Fruit fly (Drosophila melanogaster): Measurements from ENCODE around the gene Andorra.

Gene Andorra

dm6 chrX:18153001-18153400, 26.3 kb downstream of the Andorra start:
- TF ChIP-seq pan (optimal IDR thresholded peaks at IDR 0.05): no peak
- no peak for TF ChIP-seq EcR (GFP tag; optimal IDR thresholded peaks at IDR 0.05)
- TF ChIP-seq usp (GFP tag; optimal IDR thresholded peaks at IDR 0.05): no peak
- TF ChIP-seq psq (optimal IDR thresholded peaks at IDR 0.05): no peak
- TF ChIP-seq Dll (optimal IDR thresholded peaks at IDR 0.05): no peak
- no peak for TF ChIP-seq CG8478 (optimal IDR thresholded peaks at IDR 0.05)

- TF ChIP-seq pan (optimal IDR thresholded peaks at IDR 0.05) (no peak), CG8478 (optimal IDR thresholded peaks at IDR 0.05) (no peak), usp (GFP tag; optimal IDR thresholded peaks at IDR 0.05) (no peak), Dll (optimal IDR thresholded peaks at IDR 0.05) (no peak), EcR (GFP tag; optimal IDR thresholded peaks at IDR 0.05) (no peak), psq (optimal IDR thresholded peaks at IDR 0.05) (no peak)
Observed at dm6 chrX:18151323-18151722, 27.9 kb downstream of the Andorra start.

DNA sequence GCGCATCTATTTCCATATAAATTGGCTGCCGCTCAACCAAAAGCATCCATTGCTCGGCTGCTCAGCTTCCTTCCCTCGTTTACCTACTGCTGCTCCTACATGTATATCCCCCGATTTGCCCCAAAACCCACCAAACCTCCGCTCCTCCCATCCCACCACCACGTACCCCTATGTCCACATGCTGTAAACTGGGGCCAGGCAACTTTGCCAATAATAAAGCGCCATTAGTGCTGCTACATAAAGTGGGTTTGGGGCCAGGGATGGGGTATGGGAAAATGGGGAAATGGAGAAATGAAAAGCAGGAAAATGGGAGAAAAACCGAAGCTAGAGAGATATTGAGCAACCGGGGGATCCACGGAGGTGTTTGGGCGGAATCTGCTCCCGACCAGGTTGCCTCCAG, 30.0 kb downstream of the Andorra start:
- no peak for TF ChIP-seq CG8478 (optimal IDR thresholded peaks at IDR 0.05)
- TF ChIP-seq EcR (GFP tag; optimal IDR thresholded peaks at IDR 0.05): no peak
- TF ChIP-seq psq (optimal IDR thresholded peaks at IDR 0.05): no peak
- TF ChIP-seq usp (GFP tag; optimal IDR thresholded peaks at IDR 0.05): no peak

- TF ChIP-seq usp (GFP tag; optimal IDR thresholded peaks at IDR 0.05) (no peak), pan (optimal IDR thresholded peaks at IDR 0.05) (no peak), CG8478 (optimal IDR thresholded peaks at IDR 0.05) (no peak), EcR (GFP tag; optimal IDR thresholded peaks at IDR 0.05) (no peak), psq (optimal IDR thresholded peaks at IDR 0.05) (no peak), Dll (optimal IDR thresholded peaks at IDR 0.05) (no peak)
Observed at dm6 chrX:18140932-18141587, 38.2 kb downstream of the Andorra start.

DNA sequence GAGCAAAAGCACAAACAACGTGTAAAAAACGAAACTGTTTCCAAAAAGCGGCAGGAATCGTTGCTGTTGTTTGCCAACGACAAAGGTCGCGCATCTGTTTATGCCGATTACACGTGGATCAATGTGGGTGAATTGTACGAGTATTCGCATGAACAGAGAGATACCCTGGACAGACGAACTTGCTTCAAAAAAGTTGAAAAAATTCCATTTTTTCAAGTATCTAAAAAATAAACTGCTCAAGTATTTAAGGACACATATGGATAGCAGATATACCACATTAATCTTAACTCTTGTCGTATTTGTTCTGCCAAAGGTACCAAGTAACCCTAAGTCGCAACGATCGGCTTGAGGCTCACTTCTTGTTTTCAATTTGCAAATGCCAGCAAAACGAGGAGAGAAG, 39.3 kb downstream of the Andorra start:
- TF ChIP-seq usp (GFP tag; optimal IDR thresholded peaks at IDR 0.05): no peak
- TF ChIP-seq pan (optimal IDR thresholded peaks at IDR 0.05): peak; percentile 58
- TF ChIP-seq EcR (GFP tag; optimal IDR thresholded peaks at IDR 0.05): no peak
- no peak for TF ChIP-seq psq (optimal IDR thresholded peaks at IDR 0.05)
- no peak for TF ChIP-seq CG8478 (optimal IDR thresholded peaks at IDR 0.05)

DNA sequence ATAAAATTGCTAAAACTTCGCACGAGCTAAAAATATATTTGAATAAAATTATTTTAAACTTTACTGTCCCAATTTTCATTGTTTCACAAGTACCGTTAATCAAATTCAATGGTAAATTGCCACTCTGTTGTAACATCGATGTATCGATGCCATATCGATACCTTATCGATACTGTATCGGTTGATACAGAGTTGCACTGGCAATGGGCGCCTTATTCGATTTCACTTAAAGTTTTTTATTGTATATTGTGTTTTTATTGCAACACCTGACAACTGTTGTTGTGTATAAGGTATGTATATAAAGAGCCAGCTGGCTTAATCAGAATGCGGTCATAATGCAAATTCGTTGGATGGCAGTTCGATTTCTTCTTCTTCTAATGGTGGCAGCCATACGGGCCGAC, 41.0 kb downstream of the Andorra start, which contains the start of gene CG43229:
Gene CG43229, plus strand, starts transcription at position 246 of the 400 bp plus-strand sequence.
- TF ChIP-seq Dll (optimal IDR thresholded peaks at IDR 0.05) (no peak), CG8478 (optimal IDR thresholded peaks at IDR 0.05) (no peak), psq (optimal IDR thresholded peaks at IDR 0.05) (no peak), pan (optimal IDR thresholded peaks at IDR 0.05) (no peak), EcR (GFP tag; optimal IDR thresholded peaks at IDR 0.05) (no peak), usp (GFP tag; optimal IDR thresholded peaks at IDR 0.05) (no peak)

- TF ChIP-seq psq (optimal IDR thresholded peaks at IDR 0.05) (no peak), usp (GFP tag; optimal IDR thresholded peaks at IDR 0.05) (no peak), Dll (optimal IDR thresholded peaks at IDR 0.05) (no peak), CG8478 (optimal IDR thresholded peaks at IDR 0.05) (peak; percentile 68), EcR (GFP tag; optimal IDR thresholded peaks at IDR 0.05) (no peak)
Observed at dm6 chrX:18136910-18137849, 42.1 kb downstream of the Andorra start, which contains the start of gene ari-1. TSS of gene ari-1 (minus strand) at chrX:18137784.

- TF ChIP-seq pan (optimal IDR thresholded peaks at IDR 0.05): no peak
- TF ChIP-seq CG8478 (optimal IDR thresholded peaks at IDR 0.05): no peak
- no peak for TF ChIP-seq EcR (GFP tag; optimal IDR thresholded peaks at IDR 0.05)
- no peak for TF ChIP-seq usp (GFP tag; optimal IDR thresholded peaks at IDR 0.05)
- no peak for TF ChIP-seq psq (optimal IDR thresholded peaks at IDR 0.05)
- TF ChIP-seq Dll (optimal IDR thresholded peaks at IDR 0.05): no peak
Observed at dm6 chrX:18136059-18136458, 43.2 kb downstream of the Andorra start.

DNA sequence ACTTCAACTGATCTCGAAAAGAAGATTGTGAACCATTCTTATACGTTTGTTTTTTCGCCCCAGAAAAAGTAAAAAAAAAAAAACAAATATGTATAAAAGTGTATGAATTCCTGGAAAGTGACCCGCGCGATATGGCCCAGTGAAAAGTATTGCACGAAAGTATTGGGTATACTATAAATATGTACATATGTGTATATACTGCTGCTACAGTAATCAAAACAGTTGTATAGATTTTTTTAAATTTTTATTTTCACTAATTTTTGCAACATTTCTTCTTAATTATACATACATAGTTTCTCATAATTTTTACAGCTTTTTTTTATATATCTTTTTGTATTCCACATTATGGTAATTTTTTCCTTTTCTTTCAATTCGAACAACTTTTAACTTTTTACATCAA, 49.1 kb downstream of the Andorra start, which contains the start of gene CG43133:
Gene CG43133, minus strand, starts transcription at position 11 of the 400 bp plus-strand sequence.
- TF ChIP-seq psq (optimal IDR thresholded peaks at IDR 0.05): no peak
- no peak for TF ChIP-seq usp (GFP tag; optimal IDR thresholded peaks at IDR 0.05)
- no peak for TF ChIP-seq Dll (optimal IDR thresholded peaks at IDR 0.05)
- TF ChIP-seq EcR (GFP tag; optimal IDR thresholded peaks at IDR 0.05): no peak
- TF ChIP-seq CG8478 (optimal IDR thresholded peaks at IDR 0.05): no peak
- TF ChIP-seq pan (optimal IDR thresholded peaks at IDR 0.05): no peak

DNA sequence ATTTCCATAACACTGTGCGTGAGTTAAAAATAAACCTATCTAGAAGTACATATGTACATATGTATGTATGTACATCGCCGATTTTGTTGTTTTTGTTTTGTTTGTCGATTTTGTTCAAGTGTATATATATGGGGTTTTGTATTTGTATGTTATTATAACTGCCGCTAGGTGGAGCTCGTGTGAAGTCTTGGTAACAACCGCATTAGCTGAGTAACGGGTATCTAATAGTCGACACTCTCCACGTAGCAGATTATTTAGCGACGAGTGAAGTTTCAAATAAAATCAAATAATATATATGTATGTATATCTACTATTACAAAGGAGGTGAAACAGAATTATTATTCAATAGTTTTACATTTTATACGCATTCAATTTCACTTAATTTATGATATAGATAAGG, 50.0 kb downstream of the Andorra start:
- no peak for TF ChIP-seq CG8478 (optimal IDR thresholded peaks at IDR 0.05)
- TF ChIP-seq EcR (GFP tag; optimal IDR thresholded peaks at IDR 0.05): no peak
- TF ChIP-seq pan (optimal IDR thresholded peaks at IDR 0.05): no peak
- TF ChIP-seq usp (GFP tag; optimal IDR thresholded peaks at IDR 0.05): no peak
- TF ChIP-seq psq (optimal IDR thresholded peaks at IDR 0.05): no peak
- TF ChIP-seq Dll (optimal IDR thresholded peaks at IDR 0.05): no peak

Measured in whole organism.